Fruit fly (Drosophila melanogaster) whole organism, embryonic: ENCODE measurements around the gene Hsp70Ba.
"Not testable (repeated sequence)": the region's sequence is repeated elsewhere in the genome, so short reads cannot be mapped to it uniquely, and the experiment has no call there.

Experiments used
- B-H1 ChIP-seq: fragments of 200-800 bp; sonication (Bioruptor generic); IDR thresholded peaks from 3 replicates; pipeline ENCODE4 v1.3.6; 2022; ENCODE audit warnings: missing biosample characterization, missing genetic modification characterization
- Blimp-1 ChIP-seq: fragments of 200-800 bp; sonication (Bioruptor generic); optimal IDR thresholded peaks from 3 replicates; lab custom pipeline; 2018; ENCODE audit warnings: missing biosample characterization, missing genetic modification characterization, mild to moderate bottlenecking, moderate library complexity, missing genetic modification reagents
- CG11247 ChIP-seq: fragments of 200-800 bp; sonication (Bioruptor generic); IDR thresholded peaks from 2 replicates; pipeline ENCODE4 v1.3.6; 2022; ENCODE audit warnings: missing biosample characterization, missing genetic modification characterization
- CG11456 ChIP-seq: fragments of 200-800 bp; sonication (Bioruptor generic); IDR thresholded peaks from 3 replicates; pipeline ENCODE4 v1.3.6; 2022; ENCODE audit warnings: missing biosample characterization, missing genetic modification characterization
- CG13296 ChIP-seq: fragments of 200-800 bp; sonication (Bioruptor generic); optimal IDR thresholded peaks from 3 replicates; lab custom pipeline; 2018; ENCODE audit warnings: missing biosample characterization, mild to moderate bottlenecking, missing genetic modification characterization
- CG17802 ChIP-seq: fragments of 200-800 bp; sonication (Bioruptor generic); optimal IDR thresholded peaks from 2 replicates; lab custom pipeline; 2018; ENCODE audit warnings: missing biosample characterization, mild to moderate bottlenecking, missing genetic modification characterization, moderate library complexity
- CG32772 ChIP-seq: fragments of 200-800 bp; sonication (Bioruptor generic); IDR thresholded peaks from 2 replicates; pipeline ENCODE4 v1.3.6; 2022; ENCODE audit warnings: missing biosample characterization, missing genetic modification characterization
- CG3838 ChIP-seq: fragments of 200-800 bp; sonication (Bioruptor generic); optimal IDR thresholded peaks from 3 replicates; lab custom pipeline; 2016; ENCODE audit warnings: missing biosample characterization, missing genetic modification characterization
- CG4282 ChIP-seq: fragments of 200-800 bp; sonication (Bioruptor generic); optimal IDR thresholded peaks from 2 replicates; lab custom pipeline; 2016; ENCODE audit warnings: missing biosample characterization, missing genetic modification characterization
- CG5180 ChIP-seq: fragments of 200-800 bp; sonication (Bioruptor generic); optimal IDR thresholded peaks from 3 replicates; lab custom pipeline; 2017; ENCODE audit warnings: missing biosample characterization, missing genetic modification characterization, mild to moderate bottlenecking, moderate library complexity, missing genetic modification reagents
- CTCF ChIP-seq: fragments of 200-800 bp; sonication (Bioruptor generic); optimal IDR thresholded peaks from 2 replicates; lab custom pipeline; 2017; ENCODE audit warnings: missing biosample characterization, mild to moderate bottlenecking, missing genetic modification characterization, moderate library complexity
- Deaf1 ChIP-seq: fragments of 200-800 bp; optimal IDR thresholded peaks from 3 replicates; lab custom pipeline; 2019; ENCODE audit warnings: missing biosample characterization, mild to moderate bottlenecking, missing genetic modification characterization, moderate library complexity
- Dll ChIP-seq: fragments of 200-800 bp; sonication (Bioruptor generic); IDR thresholded peaks from 4 replicates; pipeline ENCODE4 v1.3.6; 2022; ENCODE audit warnings: missing biosample characterization, missing genetic modification characterization; ENCODE audit not compliant: partially characterized antibody
- Dp ChIP-seq: fragments of 200-800 bp; sonication (Bioruptor generic); optimal IDR thresholded peaks from 2 replicates; lab custom pipeline; 2018; ENCODE audit warnings: missing biosample characterization, mild to moderate bottlenecking, missing genetic modification characterization, moderate library complexity
- Gug ChIP-seq: fragments of 200-800 bp; sonication (Bioruptor generic); IDR thresholded peaks from 4 replicates; pipeline ENCODE4 v1.3.6; 2022; ENCODE audit warnings: missing biosample characterization, missing genetic modification characterization
- HLH54F ChIP-seq: fragments of 200-800 bp; sonication (Bioruptor generic); optimal IDR thresholded peaks from 3 replicates; lab custom pipeline; 2016; ENCODE audit warnings: missing biosample characterization, missing genetic modification characterization
- Hmr ChIP-seq: fragments of 200-800 bp; sonication (Bioruptor generic); optimal IDR thresholded peaks from 3 replicates; lab custom pipeline; 2017; ENCODE audit warnings: mild to moderate bottlenecking, missing biosample characterization, missing genetic modification reagents, missing genetic modification characterization
- Hr39 ChIP-seq: fragments of >200 bp; optimal IDR thresholded peaks from 2 replicates; lab custom pipeline; 2017
- Jarid2 ChIP-seq: fragments of 200-800 bp; sonication (Bioruptor generic); optimal IDR thresholded peaks from 3 replicates; lab custom pipeline; 2017; ENCODE audit warnings: mild to moderate bottlenecking, missing biosample characterization, missing genetic modification reagents, missing genetic modification characterization
- Med ChIP-seq: fragments of 200-800 bp; sonication (Bioruptor generic); peaks from one replicate; lab custom pipeline; 2016; ENCODE audit warnings: missing biosample characterization, missing genetic modification characterization, mild to moderate bottlenecking, inconsistent platforms, moderate library complexity
- Nf-YB ChIP-seq: fragments of 200-800 bp; sonication (Bioruptor generic); optimal IDR thresholded peaks from 3 replicates; lab custom pipeline; 2019; ENCODE audit warnings: missing biosample characterization, mild to moderate bottlenecking, missing genetic modification characterization, moderate library complexity
- Ssrp ChIP-seq: fragments of 200-800 bp; sonication (Bioruptor generic); optimal IDR thresholded peaks from 2 replicates; lab custom pipeline; 2018; ENCODE audit warnings: missing biosample characterization, mild to moderate bottlenecking, missing genetic modification characterization, moderate library complexity
- Tbp ChIP-seq: fragments of >200 bp; optimal IDR thresholded peaks from 2 replicates; lab custom pipeline; 2018; ENCODE audit warnings: missing biosample characterization, missing genetic modification characterization
- Trl ChIP-seq, 3 experiments: fragments of >200 bp in 2 of 3; fragments of 200-800 bp in 1 of 3; sonication (Bioruptor generic) in 1 of 3; optimal IDR thresholded peaks; 2 replicates in 1 of 3; 3 replicates in 2 of 3; lab custom pipeline; 2016 to 2017; ENCODE audit warnings: missing biosample characterization in 1 of 3, missing genetic modification characterization in 1 of 3
- Vsx1 ChIP-seq: fragments of 200-800 bp; sonication (Bioruptor generic); optimal IDR thresholded peaks from 2 replicates; lab custom pipeline; 2017; ENCODE audit warnings: missing biosample characterization, mild to moderate bottlenecking, missing genetic modification characterization, missing genetic modification reagents
- amos ChIP-seq: fragments of 200-800 bp; sonication (Bioruptor generic); IDR thresholded peaks from 2 replicates; pipeline ENCODE4 v1.3.6; 2022; ENCODE audit warnings: missing biosample characterization, missing genetic modification characterization; ENCODE audit not compliant: partially characterized antibody
- cg ChIP-seq: fragments of 200-800 bp; sonication (Bioruptor generic); optimal IDR thresholded peaks from 3 replicates; lab custom pipeline; 2019; ENCODE audit warnings: missing biosample characterization, mild to moderate bottlenecking, missing genetic modification characterization, moderate library complexity
- dpn ChIP-seq, 2 experiments: fragments of 200-800 bp; sonication (Bioruptor generic); optimal IDR thresholded peaks; 3 replicates each; lab custom pipeline; 2016; ENCODE audit warnings: missing biosample characterization in 2 of 2, missing genetic modification characterization in 2 of 2
- gcm ChIP-seq: fragments of 200-800 bp; sonication (Bioruptor generic); optimal IDR thresholded peaks from 2 replicates; lab custom pipeline; 2019; ENCODE audit warnings: missing biosample characterization, mild to moderate bottlenecking, missing genetic modification characterization, moderate library complexity
- hbn ChIP-seq: fragments of 200-800 bp; sonication (Bioruptor generic); IDR thresholded peaks from 2 replicates; pipeline ENCODE4 v1.3.6; 2022; ENCODE audit warnings: missing biosample characterization, missing genetic modification characterization; ENCODE audit not compliant: partially characterized antibody
- lov ChIP-seq, 2 experiments: fragments of 200-800 bp in 1 of 2; fragments of >200 bp in 1 of 2; sonication (Bioruptor generic) in 1 of 2; IDR thresholded peaks in 1 of 2; optimal IDR thresholded peaks in 1 of 2; 2 replicates in 1 of 2; 3 replicates in 1 of 2; pipeline versions ENCODE4 v1.3.6 to Lab custom; 2017 to 2022; ENCODE audit warnings: missing biosample characterization in 1 of 2, missing genetic modification characterization in 1 of 2
- mld ChIP-seq: fragments of 200-800 bp; sonication (Bioruptor generic); IDR thresholded peaks from 3 replicates; pipeline ENCODE4 v1.3.6; 2022; ENCODE audit warnings: missing biosample characterization, missing genetic modification characterization; ENCODE audit not compliant: partially characterized antibody
- nmo ChIP-seq: fragments of 200-800 bp; sonication (Bioruptor generic); optimal IDR thresholded peaks from 2 replicates; lab custom pipeline; 2018; ENCODE audit warnings: missing biosample characterization, mild to moderate bottlenecking, missing genetic modification characterization, moderate library complexity
- nom ChIP-seq: fragments of 200-800 bp; sonication (Bioruptor generic); optimal IDR thresholded peaks from 2 replicates; lab custom pipeline; 2017; ENCODE audit warnings: missing biosample characterization, missing genetic modification characterization, mild to moderate bottlenecking, moderate library complexity, missing genetic modification reagents
- onecut ChIP-seq: fragments of 200-800 bp; sonication (Bioruptor generic); IDR thresholded peaks from 2 replicates; pipeline ENCODE4 v1.3.6; 2022; ENCODE audit warnings: missing biosample characterization, missing genetic modification characterization
- salm ChIP-seq: fragments of 200-800 bp; sonication (Bioruptor generic); optimal IDR thresholded peaks from 2 replicates; lab custom pipeline; 2018; ENCODE audit warnings: missing biosample characterization, mild to moderate bottlenecking, missing genetic modification characterization
- sens ChIP-seq: fragments of 200-800 bp; sonication (Bioruptor generic); peaks from one replicate; lab custom pipeline; 2016; ENCODE audit warnings: missing biosample characterization, missing genetic modification characterization
- seq ChIP-seq: fragments of 200-800 bp; sonication (Bioruptor generic); IDR thresholded peaks from 2 replicates; pipeline ENCODE4 v1.3.6; 2022; ENCODE audit warnings: missing biosample characterization, missing genetic modification characterization
- so ChIP-seq: fragments of 200-800 bp; sonication (Bioruptor generic); IDR thresholded peaks from 3 replicates; pipeline ENCODE4 v1.3.6; 2022; ENCODE audit warnings: missing biosample characterization, missing genetic modification characterization
- sug ChIP-seq: fragments of 200-800 bp; optimal IDR thresholded peaks from 2 replicates; lab custom pipeline; 2019; ENCODE audit warnings: missing biosample characterization, mild to moderate bottlenecking, missing genetic modification characterization, moderate library complexity
- ttk ChIP-seq: fragments of 200-800 bp; sonication (Bioruptor generic); IDR thresholded peaks from 2 replicates; pipeline ENCODE4 v2.1.2; 2022; ENCODE audit warnings: missing biosample characterization, missing genetic modification characterization
- wek ChIP-seq: fragments of 200-800 bp; sonication (Bioruptor generic); optimal IDR thresholded peaks from 3 replicates; lab custom pipeline; 2018; ENCODE audit warnings: missing biosample characterization, mild to moderate bottlenecking, missing genetic modification characterization, moderate library complexity
- yki ChIP-seq: fragments of >200 bp; optimal IDR thresholded peaks from 3 replicates; lab custom pipeline; 2018

Hsp70Ba gene

DNA sequence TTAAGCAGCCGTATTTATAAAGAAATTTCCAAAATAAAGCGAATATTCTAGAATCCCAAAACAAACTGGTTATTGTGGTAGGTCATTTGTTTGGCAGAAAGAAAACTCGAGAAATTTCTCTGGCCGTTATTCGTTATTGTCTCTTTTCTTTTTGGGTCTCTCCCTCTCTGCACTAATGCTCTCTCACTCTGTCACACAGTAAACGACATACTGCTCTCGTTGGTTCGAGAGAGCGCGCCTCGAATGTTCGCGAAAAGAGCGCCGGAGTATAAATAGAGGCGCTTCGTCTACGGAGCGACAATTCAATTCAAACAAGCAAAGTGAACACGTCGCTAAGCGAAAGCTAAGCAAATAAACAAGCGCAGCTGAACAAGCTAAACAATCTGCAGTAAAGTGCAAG, 34.6 kb upstream of the Hsp70Ba start, which contains the start of gene Hsp70Bbb:
Hsp70Bbb (plus strand) TSS at position 301 of the 400 bp plus-strand sequence.
- not testable (repeated sequence) for TF ChIP-seq Dp (GFP tag; lab: Kevin White, UChicago); salm (tag; lab: Kevin White, UChicago); seq (GFP tag; lab: Robert Waterston, UW)
- TF ChIP-seq, all 482 proteins: peak for 0; not testable (repeated sequence) for 482

DNA sequence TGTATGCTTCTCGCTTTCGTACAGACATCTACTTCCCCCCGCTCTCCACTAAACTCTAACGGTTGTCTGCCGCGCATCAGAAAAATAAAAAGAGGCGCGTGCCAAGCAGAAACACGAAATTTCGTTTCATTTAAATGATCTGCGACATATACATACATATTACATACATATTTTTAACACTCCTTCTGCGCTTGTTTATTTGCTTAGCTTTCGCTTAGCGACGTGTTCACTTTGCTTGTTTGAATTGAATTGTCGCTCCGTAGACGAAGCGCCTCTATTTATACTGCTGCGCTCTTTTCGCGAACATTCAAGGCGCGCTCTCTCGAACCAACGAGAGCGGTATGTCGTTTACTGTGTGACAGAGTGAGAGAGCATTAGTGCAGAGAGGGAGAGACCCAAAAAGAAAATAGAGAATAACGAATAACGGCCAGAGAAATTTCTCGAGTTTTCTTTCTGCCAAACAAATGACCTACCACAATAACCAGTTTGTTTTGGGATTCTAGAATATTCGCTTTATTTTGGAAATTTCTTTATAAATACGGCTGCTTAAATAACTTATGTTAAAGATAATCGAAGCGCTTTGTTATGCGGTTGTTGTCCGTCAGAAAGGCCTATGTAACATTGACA, 9.8 kb upstream of the Hsp70Ba start:
- TF ChIP-seq nom (GFP tag; lab: Kevin White, UChicago) (peak; percentile 11), Deaf1 (peak; percentile 36), CTCF (GFP tag; lab: Kevin White, UChicago) (peak; percentile 44), Jarid2 (GFP tag; lab: Kevin White, UChicago) (peak; percentile 88), Gug (peak; percentile 53; the same call in 1 of the 4 replicates), sug (peak; percentile 4), Med (peak; percentile 43), Tbp (GFP tag; lab: Kevin White, UChicago) (peak; percentile 63), Trl (optimal IDR thresholded peaks at IDR 0.05; lab: Kevin White, UChicago) (peak; percentile 71 to 86), cg (GFP tag; lab: Kevin White, UChicago) (peak; percentile 41), Blimp-1 (GFP tag; lab: Kevin White, UChicago) (peak; percentile 18), onecut (GFP tag; lab: Robert Waterston, UW) (peak; percentile 71), CG5180 (GFP tag; lab: Kevin White, UChicago) (peak; percentile 91), yki (lab: Kevin White, UChicago) (peak; percentile 15), sens (GFP tag; lab: Kevin White, UChicago) (peak; percentile 61)
- TF ChIP-seq Trl (GFP tag; optimal IDR thresholded peaks at IDR 0.05; lab: Kevin White, UChicago) = not testable (repeated sequence)
- TF ChIP-seq, all 482 proteins: peak for 15; not testable (repeated sequence) for 467

dm6 chr3R:12465198-12465597, 2.4 kb downstream of the Hsp70Ba start, which contains the start of gene CG5608:
Gene CG5608, minus strand, starts transcription at chr3R:12465298.
- TF ChIP-seq HLH54F; amos (GFP tag; lab: Robert Waterston, UW); ttk (GFP tag; lab: Robert Waterston, UW): not testable (repeated sequence)
- TF ChIP-seq, all 482 proteins: peak for 0; not testable (repeated sequence) for 482

DNA sequence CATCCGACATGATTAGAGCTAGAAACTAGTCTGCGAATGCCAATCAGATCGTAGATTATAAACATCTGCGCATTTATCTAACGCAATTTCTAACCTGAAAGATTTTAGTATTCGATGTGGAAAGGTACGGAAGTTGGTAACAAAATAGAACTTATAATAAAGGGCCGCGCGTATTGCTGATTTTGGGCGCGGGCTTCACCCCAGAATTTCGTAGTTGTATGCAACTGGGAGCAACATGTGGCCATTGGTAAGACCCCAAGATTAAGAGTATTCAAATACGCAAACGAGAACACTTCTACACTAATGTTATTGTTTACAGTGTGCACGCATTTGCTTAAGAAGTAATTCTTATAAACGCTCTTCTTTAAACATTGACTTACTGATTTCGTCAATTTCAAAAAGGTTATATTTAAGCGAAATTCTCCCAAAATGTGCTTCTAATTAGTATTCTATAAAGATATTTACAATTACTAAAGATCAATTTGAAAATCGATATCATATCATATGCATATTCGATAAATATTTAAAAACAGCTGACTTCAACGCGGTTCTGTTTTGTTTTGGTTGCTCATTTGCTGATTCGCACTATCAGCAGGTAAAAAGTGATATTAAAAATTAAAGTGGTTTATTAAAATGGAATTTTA, 7.6 kb downstream of the Hsp70Ba start, which contains the start of the genes CG5961 and Polr3C:
CG5961 (minus strand) TSS at position 416 of the 644 bp plus-strand sequence.
Polr3C (plus strand) TSS at position 536 of the 644 bp plus-strand sequence.
- TF ChIP-seq Hr39 (no peak), wek (GFP tag; lab: Kevin White, UChicago) (no peak), Ssrp (tag; lab: Kevin White, UChicago) (no peak), Nf-YB (GFP tag; lab: Kevin White, UChicago) (no peak), gcm (GFP tag; lab: Kevin White, UChicago) (no peak), Vsx1 (GFP tag; lab: Kevin White, UChicago) (no peak), Dll (GFP tag; lab: Robert Waterston, UW) (peak; percentile 43; the same call in 2 of the 4 replicates), nmo (GFP tag; lab: Kevin White, UChicago) (peak; percentile 42), mld (no peak), lov (optimal IDR thresholded peaks at IDR 0.05; lab: Kevin White, UChicago) (no peak), lov (GFP tag; IDR thresholded peaks at IDR 0.05; lab: Robert Waterston, UW) (no peak), Hmr (GFP tag; lab: Kevin White, UChicago) (no peak), dpn (GFP tag; optimal IDR thresholded peaks at IDR 0.05; lab: Kevin White, UChicago) (no peak), CG13296 (GFP tag; lab: Kevin White, UChicago) (no peak), CG11247 (GFP tag; lab: Robert Waterston, UW) (no peak), CG11456 (GFP tag; lab: Robert Waterston, UW) (no peak), B-H1 (no peak), CG3838 (no peak), CG4282 (no peak), CG32772 (GFP tag; lab: Robert Waterston, UW) (no peak), so (GFP tag; lab: Robert Waterston, UW) (no peak), CG17802 (tag; lab: Kevin White, UChicago) (no peak), hbn (GFP tag; lab: Robert Waterston, UW) (no peak)
